Worm (Caenorhabditis elegans) whole organism, L1 larva: Measurements from ENCODE around the gene lgc-41.

ENCODE experiments used
- dpl-1 ChIP-seq, 3 experiments: fragments of 150-350 bp in 2 of 3; sonication (generic microtip) in 1 of 3; optimal IDR thresholded peaks; 2 replicates each; lab custom pipeline; 2014 to 2017; ENCODE audit warnings: missing biosample characterization in 3 of 3, missing genetic modification characterization in 3 of 3, missing genetic modification reagents in 3 of 3
- efl-3 ChIP-seq: fragments of 200-800 bp; sonication (Bioruptor generic); optimal IDR thresholded peaks from 2 replicates; lab custom pipeline; 2018; ENCODE audit warnings: mild to moderate bottlenecking, missing genetic modification characterization, missing compliant biosample characterization
- fkh-10 ChIP-seq: sonication (generic microtip); optimal IDR thresholded peaks from 2 replicates; lab custom pipeline; 2017; ENCODE audit warnings: missing biosample characterization, missing genetic modification reagents, missing genetic modification characterization
- fos-1 ChIP-seq: fragments of 150-350 bp; optimal IDR thresholded peaks from 2 replicates; lab custom pipeline; 2014; ENCODE audit warnings: missing biosample characterization, missing genetic modification characterization
- mdl-1 ChIP-seq, 2 experiments: fragments of 150-350 bp; optimal IDR thresholded peaks; 2 replicates each; lab custom pipeline; 2014 to 2017; ENCODE audit warnings: missing biosample characterization in 2 of 2, missing genetic modification characterization in 2 of 2, inconsistent platforms in 1 of 2
- nhr-19 ChIP-seq: fragments of 200-800 bp; sonication (Bioruptor generic); conservative IDR thresholded peaks from 2 replicates; pipeline ENCODE4 v1.3.6; 2022; ENCODE audit warnings: missing genetic modification characterization, missing compliant biosample characterization
- pax-3 ChIP-seq: fragments of 200-800 bp; sonication (Bioruptor generic); optimal IDR thresholded peaks from 2 replicates; lab custom pipeline; 2018; ENCODE audit warnings: mild to moderate bottlenecking, missing genetic modification characterization, moderate library complexity, missing compliant biosample characterization
- skn-1 ChIP-seq: fragments of 150-350 bp; optimal IDR thresholded peaks from 2 replicates; lab custom pipeline; 2014; ENCODE audit warnings: missing biosample characterization, missing genetic modification characterization
- sptf-1 ChIP-seq: fragments of 150-350 bp; optimal IDR thresholded peaks from 2 replicates; lab custom pipeline; 2014; ENCODE audit warnings: missing biosample characterization, missing genetic modification characterization
- unc-62 ChIP-seq: fragments of 150-350 bp; optimal IDR thresholded peaks from 2 replicates; lab custom pipeline; 2014; ENCODE audit warnings: missing biosample characterization, missing genetic modification reagents, missing genetic modification characterization
- zag-1 ChIP-seq: fragments of 150-350 bp; optimal IDR thresholded peaks from 2 replicates; lab custom pipeline; 2014; ENCODE audit warnings: missing biosample characterization, missing genetic modification characterization

DNA sequence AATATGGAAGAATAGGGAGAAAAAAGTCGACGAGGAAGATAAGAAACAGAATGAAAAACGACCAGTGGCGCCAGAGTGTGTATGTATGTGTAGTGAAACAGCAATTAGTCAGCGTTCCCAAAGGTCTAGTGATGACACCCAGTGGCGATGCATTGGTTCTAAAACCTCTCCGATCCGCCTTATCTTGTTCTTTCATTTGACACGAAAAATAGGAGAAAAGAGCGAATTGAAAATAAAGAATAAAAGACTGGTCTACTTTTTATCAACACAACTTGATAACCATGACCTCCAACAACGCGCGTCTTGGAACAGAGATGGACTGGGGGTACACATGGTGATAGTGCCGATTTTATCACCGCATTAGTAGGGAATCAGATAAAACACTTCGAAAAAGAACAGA, 23.2 kb upstream of the lgc-41 start:
- no peak for TF ChIP-seq nhr-19 (GFP tag; lab: Robert Waterston, UW)
- no peak for TF ChIP-seq skn-1
- no peak for TF ChIP-seq dpl-1 (GFP tag; optimal IDR thresholded peaks at IDR 0.05; lab: Kevin White, UChicago)
- TF ChIP-seq mdl-1 (tag; optimal IDR thresholded peaks at IDR 0.05; lab: Kevin White, UChicago), result no peak
- TF ChIP-seq sptf-1 (tag; lab: Kevin White, UChicago), result no peak
- no peak for TF ChIP-seq fkh-10 (GFP tag; lab: Kevin White, UChicago)
- TF ChIP-seq fos-1 (tag; lab: Kevin White, UChicago), result no peak
- no peak for TF ChIP-seq zag-1 (tag; lab: Kevin White, UChicago)
- TF ChIP-seq unc-62 (GFP tag; lab: Kevin White, UChicago), result no peak
- TF ChIP-seq efl-3 (GFP tag; lab: Kevin White, UChicago), result no peak
- TF ChIP-seq pax-3 (tag; lab: Kevin White, UChicago), result no peak
